Fruit fly (Drosophila melanogaster): Measurements from ENCODE around the gene Pdss2.

The Pdss2 gene

DNA sequence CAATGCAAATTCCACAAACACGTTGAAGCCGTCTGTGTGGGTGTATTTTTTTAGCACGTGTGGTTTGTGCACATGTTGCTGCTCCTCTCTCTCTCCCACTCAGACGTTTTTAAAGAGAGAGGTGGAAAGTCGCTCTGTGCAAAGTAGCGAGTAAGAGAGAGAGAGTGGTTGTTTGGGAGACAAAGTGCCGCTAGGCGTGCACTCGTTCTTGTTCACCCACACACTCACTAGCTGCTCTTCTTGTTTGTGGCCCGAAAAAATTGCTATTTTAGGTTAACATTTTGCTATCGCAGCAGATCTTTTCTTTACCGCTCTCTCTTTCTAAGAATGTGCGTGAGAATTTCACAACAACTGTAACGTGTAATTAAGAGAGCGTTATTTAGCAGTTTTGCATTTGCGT lies 18.8 kb upstream of the Pdss2 start (continued):
- peak; percentile 39; the same call in 1 of the 3 replicates for TF ChIP-seq zen2 (GFP tag; IDR thresholded peaks at IDR 0.05; ENCODE audit: partially characterized antibody)
- no peak for TF ChIP-seq CG3995 (GFP tag; optimal IDR thresholded peaks at IDR 0.05)
- TF ChIP-seq corto (GFP tag; optimal IDR thresholded peaks at IDR 0.05): no peak
- no peak for TF ChIP-seq CG9817 (tag; optimal IDR thresholded peaks at IDR 0.05)
- peak; percentile 97 for TF ChIP-seq cwo (GFP tag; optimal IDR thresholded peaks at IDR 0.05)
- no peak for TF ChIP-seq HmgD (GFP tag; optimal IDR thresholded peaks at IDR 0.05)
- no peak for TF ChIP-seq CG6854 (GFP tag; optimal IDR thresholded peaks at IDR 0.05)
- TF ChIP-seq ro (GFP tag; IDR thresholded peaks at IDR 0.05): no peak
- no peak for TF ChIP-seq Oli (tag; optimal IDR thresholded peaks at IDR 0.05)
- peak; percentile 14; the same call in 1 of the 3 replicates for TF ChIP-seq so (GFP tag; IDR thresholded peaks at IDR 0.05)
- TF ChIP-seq crp (GFP tag; optimal IDR thresholded peaks at IDR 0.05): no peak
- TF ChIP-seq D19B (GFP tag; optimal IDR thresholded peaks at IDR 0.05): no peak
- TF ChIP-seq kah (GFP tag; optimal IDR thresholded peaks at IDR 0.05): peak; percentile 38
- TF ChIP-seq CG15696 (tag; optimal IDR thresholded peaks at IDR 0.05): no peak
- no peak for TF ChIP-seq bab2 (GFP tag; optimal IDR thresholded peaks at IDR 0.05)
- peak; percentile 21; the same call in 1 of the 2 replicates for TF ChIP-seq hbn (GFP tag; IDR thresholded peaks at IDR 0.05; ENCODE audit: partially characterized antibody)
- no peak for TF ChIP-seq CG11085 (GFP tag; IDR thresholded peaks at IDR 0.05)
- TF ChIP-seq Xbp1 (GFP tag; optimal IDR thresholded peaks at IDR 0.05): no peak
- no peak for TF ChIP-seq Gsc (GFP tag; IDR thresholded peaks at IDR 0.05)
- TF ChIP-seq CG15601 (tag; optimal IDR thresholded peaks at IDR 0.05): no peak
- TF ChIP-seq CG15479 (GFP tag; optimal IDR thresholded peaks at IDR 0.05): peak; percentile 71
- peak; percentile 85 for TF ChIP-seq pros (GFP tag; optimal IDR thresholded peaks at IDR 0.05)
- TF ChIP-seq z (GFP tag; IDR thresholded peaks at IDR 0.05): peak; percentile 67; the same call in 2 of the 3 replicates
- TF ChIP-seq lab (GFP tag; optimal IDR thresholded peaks at IDR 0.05): no peak
- no peak for TF ChIP-seq CG11456 (GFP tag; IDR thresholded peaks at IDR 0.05)
- TF ChIP-seq sens (GFP tag): no peak
- TF ChIP-seq vvl (GFP tag; IDR thresholded peaks at IDR 0.05): peak; percentile 45; the same call in 1 of the 2 replicates
- TF ChIP-seq crol (GFP tag; IDR thresholded peaks at IDR 0.05): 0 out of 2 replicates have a peak, but pooled peaks have one; percentile 16
- TF ChIP-seq CG9609 (GFP tag; optimal IDR thresholded peaks at IDR 0.05): no peak
- no peak for TF ChIP-seq CG33213 (GFP tag; optimal IDR thresholded peaks at IDR 0.05)
- no peak for TF ChIP-seq CG11695 (GFP tag; IDR thresholded peaks at IDR 0.05)
- no peak for TF ChIP-seq row (GFP tag; IDR thresholded peaks at IDR 0.05)
- TF ChIP-seq CG7745 (tag; optimal IDR thresholded peaks at IDR 0.05): no peak
- TF ChIP-seq Usf (GFP tag; optimal IDR thresholded peaks at IDR 0.05): no peak
- TF ChIP-seq sna (GFP tag; IDR thresholded peaks at IDR 0.05; ENCODE audit: partially characterized antibody): peak; percentile 38; the same call in 1 of the 2 replicates
- no peak for TF ChIP-seq CG12071 (GFP tag; optimal IDR thresholded peaks at IDR 0.05)
- peak; percentile 91 for TF ChIP-seq CG3163 (GFP tag; optimal IDR thresholded peaks at IDR 0.05)
- TF ChIP-seq repo (GFP tag; optimal IDR thresholded peaks at IDR 0.05): no peak
- no peak for TF ChIP-seq pho (GFP tag; optimal IDR thresholded peaks at IDR 0.05)
- TF ChIP-seq Eip74EF (GFP tag; optimal IDR thresholded peaks at IDR 0.05): no peak
- no peak for TF ChIP-seq pnt (GFP tag; optimal IDR thresholded peaks at IDR 0.05)
- peak; percentile 24 for TF ChIP-seq Max (GFP tag; optimal IDR thresholded peaks at IDR 0.05)
- peak; percentile 75 for TF ChIP-seq cg (GFP tag; optimal IDR thresholded peaks at IDR 0.05)
- TF ChIP-seq Chrac-16 (GFP tag; optimal IDR thresholded peaks at IDR 0.05): no peak
- TF ChIP-seq CG33557 (GFP tag; optimal IDR thresholded peaks at IDR 0.05): no peak
- TF ChIP-seq H2.0 (GFP tag; IDR thresholded peaks at IDR 0.05): no peak
- TF ChIP-seq oc (tag; optimal IDR thresholded peaks at IDR 0.05): no peak
- no peak for TF ChIP-seq Fer1 (GFP tag; optimal IDR thresholded peaks at IDR 0.05)
- no peak for TF ChIP-seq vfl (GFP tag; optimal IDR thresholded peaks at IDR 0.05)
- TF ChIP-seq CG34224 (GFP tag; IDR thresholded peaks at IDR 0.05; ENCODE audit: partially characterized antibody): peak; percentile 22; the same call in 1 of the 3 replicates
